Worm (Caenorhabditis elegans) whole organism, L3 larva: ENCODE measurements around the gene C07E3.8.

Source experiments
- ama-1 ChIP-seq: fragments of 150-350 bp; optimal IDR thresholded peaks from 2 replicates; lab custom pipeline; 2018
- ceh-82 ChIP-seq: fragments of 150-350 bp; optimal IDR thresholded peaks from 2 replicates; lab custom pipeline; 2014; ENCODE audit warnings: missing biosample characterization, missing genetic modification characterization
- elt-1 ChIP-seq: fragments of 150-350 bp; optimal IDR thresholded peaks from 2 replicates; lab custom pipeline; 2014; ENCODE audit warnings: missing biosample characterization, missing genetic modification characterization
- elt-2 ChIP-seq: sonication (generic microtip); optimal IDR thresholded peaks from 2 replicates; lab custom pipeline; 2016; ENCODE audit warnings: missing genetic modification reagents, mild to moderate bottlenecking, missing genetic modification characterization, missing compliant biosample characterization
- fkh-2 ChIP-seq: fragments of 150-350 bp; optimal IDR thresholded peaks from 2 replicates; lab custom pipeline; 2014; ENCODE audit warnings: missing biosample characterization, missing genetic modification reagents, missing genetic modification characterization
- hmg-11 ChIP-seq: sonication (generic microtip); optimal IDR thresholded peaks from 2 replicates; lab custom pipeline; 2016; ENCODE audit warnings: missing genetic modification characterization, missing compliant biosample characterization
- jun-1 ChIP-seq: fragments of 150-350 bp; optimal IDR thresholded peaks from 2 replicates; lab custom pipeline; 2014; ENCODE audit warnings: missing biosample characterization, missing genetic modification reagents, missing genetic modification characterization
- lin-15B ChIP-seq: fragments of 150-350 bp; optimal IDR thresholded peaks from 2 replicates; lab custom pipeline; 2014; ENCODE audit warnings: missing biosample characterization, missing genetic modification characterization
- mdl-1 ChIP-seq: fragments of 150-350 bp; optimal IDR thresholded peaks from 2 replicates; lab custom pipeline; 2014; ENCODE audit warnings: missing biosample characterization, missing genetic modification characterization
- mml-1 ChIP-seq: fragments of 150-350 bp; sonication (generic microtip); optimal IDR thresholded peaks from 3 replicates; lab custom pipeline; 2014; ENCODE audit warnings: missing biosample characterization, missing genetic modification characterization
- nfya-1 ChIP-seq: sonication (generic microtip); optimal IDR thresholded peaks from 2 replicates; lab custom pipeline; 2017; ENCODE audit warnings: missing genetic modification characterization, mild to moderate bottlenecking, missing compliant biosample characterization, antibody characterized with exemption, moderate library complexity; ENCODE audit not compliant: insufficient read depth
- nhr-23 ChIP-seq: fragments of 150-350 bp; optimal IDR thresholded peaks from 2 replicates; lab custom pipeline; 2014; ENCODE audit warnings: missing biosample characterization, missing genetic modification reagents, missing genetic modification characterization
- nhr-28 ChIP-seq: fragments of 150-350 bp; optimal IDR thresholded peaks from 2 replicates; lab custom pipeline; 2014; ENCODE audit warnings: missing biosample characterization, missing genetic modification characterization
- nhr-43 ChIP-seq: sonication (generic microtip); optimal IDR thresholded peaks from 2 replicates; lab custom pipeline; 2016; ENCODE audit warnings: mild to moderate bottlenecking, missing genetic modification characterization, missing compliant biosample characterization; ENCODE audit not compliant: poor library complexity, severe bottlenecking
- nhr-67 ChIP-seq: fragments of 150-350 bp; optimal IDR thresholded peaks from 2 replicates; lab custom pipeline; 2014; ENCODE audit warnings: missing biosample characterization, missing genetic modification characterization
- nhr-76 ChIP-seq: fragments of 150-350 bp; sonication (generic microtip); optimal IDR thresholded peaks from 5 replicates; lab custom pipeline; 2014; ENCODE audit warnings: missing biosample characterization, missing genetic modification characterization
- pha-4 ChIP-seq: fragments of 150-350 bp; optimal IDR thresholded peaks from 2 replicates; lab custom pipeline; 2014; ENCODE audit warnings: missing biosample characterization, missing genetic modification reagents, missing genetic modification characterization
- pqm-1 ChIP-seq: fragments of 150-350 bp; optimal IDR thresholded peaks from 2 replicates; lab custom pipeline; 2017; ENCODE audit warnings: missing biosample characterization, missing genetic modification characterization, inconsistent platforms
- sea-2 ChIP-seq: fragments of 150-350 bp; sonication (generic microtip); optimal IDR thresholded peaks from 4 replicates; lab custom pipeline; 2014; ENCODE audit warnings: missing biosample characterization, missing genetic modification reagents, missing genetic modification characterization
- snpc-4 ChIP-seq: fragments of 150-350 bp; optimal IDR thresholded peaks from 2 replicates; lab custom pipeline; 2014; ENCODE audit warnings: missing biosample characterization, missing genetic modification characterization
- unc-62 ChIP-seq: fragments of 150-350 bp; sonication (generic microtip); optimal IDR thresholded peaks from 4 replicates; lab custom pipeline; 2014; ENCODE audit warnings: missing biosample characterization, missing genetic modification reagents, missing genetic modification characterization
- zag-1 ChIP-seq: fragments of 150-350 bp; optimal IDR thresholded peaks from 2 replicates; lab custom pipeline; 2014; ENCODE audit warnings: missing biosample characterization, missing genetic modification characterization

The C07E3.8 gene

DNA sequence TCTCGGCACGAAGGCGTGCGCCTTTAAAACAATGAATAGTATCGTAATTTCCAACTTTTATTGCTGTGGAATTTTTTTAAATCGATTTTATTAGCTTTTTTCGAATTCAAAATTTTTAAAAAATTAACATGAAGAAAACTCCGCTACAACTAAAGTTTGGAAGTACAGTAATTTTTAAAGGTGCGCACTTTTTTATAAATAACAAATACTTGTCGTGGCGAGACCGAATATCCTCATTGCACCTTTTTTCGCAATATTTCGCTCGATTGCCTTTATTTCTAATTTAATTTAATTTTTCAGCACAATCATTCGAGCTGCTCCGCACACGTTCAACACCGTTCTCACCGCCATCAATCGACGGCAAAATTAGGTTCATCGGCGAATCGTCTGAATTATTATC lies 38.8 kb downstream of the C07E3.8 start, which contains the start of the genes T09F3.2 and T09F3.7:
T09F3.2 (plus strand) TSS at position 301 of the 400 bp plus-strand sequence.
T09F3.7 (plus strand) TSS at position 315 of the 400 bp plus-strand sequence.
- TF ChIP-seq ama-1 (lab: Kevin White, UChicago) (peak; percentile 4), mml-1 (tag; lab: Kevin White, UChicago) (no peak)

DNA sequence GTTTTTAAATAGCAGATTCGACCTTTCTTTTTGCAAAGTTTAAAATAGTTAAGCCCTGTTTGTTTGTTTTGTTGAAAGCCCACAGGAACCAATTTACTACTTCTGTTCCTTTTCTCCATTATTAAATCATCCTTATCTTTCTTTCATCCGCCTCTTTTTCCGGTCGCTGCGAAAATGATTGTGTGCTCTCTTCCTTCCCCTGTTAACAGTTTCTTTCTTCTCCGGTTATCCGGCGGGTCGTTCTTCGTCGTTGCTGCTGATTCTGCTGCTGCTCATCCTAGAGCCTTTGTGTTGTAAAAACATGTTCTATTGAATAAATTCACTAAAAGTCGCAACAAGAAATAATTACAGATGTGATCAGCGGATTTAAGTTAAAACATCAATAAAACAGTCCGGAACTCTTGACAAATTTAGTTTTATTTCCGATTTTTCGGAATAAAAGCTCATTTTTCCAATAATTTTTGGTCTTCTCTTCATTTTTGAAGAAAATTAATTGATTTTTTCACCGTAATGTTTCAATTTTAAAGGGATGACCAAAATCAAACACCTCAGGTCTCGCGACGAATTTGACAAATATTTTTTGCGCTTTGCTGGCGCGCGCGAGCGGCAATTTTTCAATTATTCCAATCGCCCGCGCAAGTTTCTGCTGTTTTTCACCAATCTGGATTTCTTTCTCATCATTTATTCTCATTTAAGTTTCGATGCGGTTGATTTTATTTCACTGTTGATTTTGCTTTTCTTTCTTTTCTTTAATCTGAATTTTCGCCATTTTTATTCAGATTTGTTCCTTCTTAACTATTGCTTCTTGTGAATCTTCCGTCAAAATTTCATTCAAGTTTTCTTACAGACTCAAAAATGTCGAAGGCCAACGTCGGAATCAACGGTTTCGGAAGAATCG lies 41.5 kb downstream of the C07E3.8 start, which contains the start of gene gpd-1:
gpd-1 (plus strand) TSS at position 848 of the 898 bp plus-strand sequence.
- TF ChIP-seq elt-1 (tag; lab: Kevin White, UChicago), result no peak
- no peak for TF ChIP-seq nhr-76 (tag; lab: Kevin White, UChicago)
- no peak for TF ChIP-seq fkh-2 (tag; lab: Kevin White, UChicago)
- TF ChIP-seq zag-1, result no peak

- peak; percentile 25 for TF ChIP-seq elt-2 (tag; lab: Kevin White, UChicago)
- TF ChIP-seq zag-1, result no peak
- no peak for TF ChIP-seq nhr-28 (tag; lab: Kevin White, UChicago)
- TF ChIP-seq snpc-4, result peak; percentile 70
- peak; percentile 68 for TF ChIP-seq nhr-43 (tag; lab: Kevin White, UChicago)
- TF ChIP-seq hmg-11 (tag; lab: Kevin White, UChicago), result peak; percentile 35
- peak; percentile 58 for TF ChIP-seq nhr-23 (tag; lab: Kevin White, UChicago)
- no peak for TF ChIP-seq jun-1 (tag; lab: Kevin White, UChicago)
- TF ChIP-seq pha-4 (tag; lab: Kevin White, UChicago), result peak; percentile 70
- TF ChIP-seq lin-15B, result peak; percentile 52
- peak; percentile 2 for TF ChIP-seq pqm-1 (tag; lab: Kevin White, UChicago)
- TF ChIP-seq nfya-1 (tag; lab: Kevin White, UChicago), result peak; percentile 69
These were observed 43.3 kb downstream of the C07E3.8 start, which contains the start of gene T09F3.4 for ce11 chrII:10395303-10395757. Gene T09F3.4, plus strand, starts transcription at chrII:10395707.

ce11 chrII:10396578-10396977 lies 44.5 kb downstream of the C07E3.8 start, which contains the start of gene T09F3.5:
Gene T09F3.5, plus strand, starts transcription at chrII:10396878.
- no peak for TF ChIP-seq unc-62
- no peak for TF ChIP-seq nhr-67 (tag; lab: Kevin White, UChicago)
- no peak for TF ChIP-seq jun-1 (tag; lab: Kevin White, UChicago)
- TF ChIP-seq nhr-28 (tag; lab: Kevin White, UChicago), result no peak
- no peak for TF ChIP-seq hmg-11 (tag; lab: Kevin White, UChicago)
- TF ChIP-seq pha-4 (tag; lab: Kevin White, UChicago), result no peak
- TF ChIP-seq zag-1, result no peak
- no peak for TF ChIP-seq sea-2 (GFP tag; lab: Kevin White, UChicago)
- no peak for TF ChIP-seq mdl-1 (tag; lab: Kevin White, UChicago)
- TF ChIP-seq lin-15B, result no peak
- TF ChIP-seq mml-1 (tag; lab: Kevin White, UChicago), result no peak
- TF ChIP-seq ceh-82 (tag; lab: Kevin White, UChicago), result no peak
